Worm (Caenorhabditis elegans) whole organism, late embryonic: ENCODE data around the gene Y43F8B.29.

Experiments used
- Y22D7AL.16 ChIP-seq: sonication (generic microtip); optimal IDR thresholded peaks from 2 replicates; lab custom pipeline; 2016; ENCODE audit warnings: missing genetic modification characterization, missing compliant biosample characterization
- ama-1 ChIP-seq: fragments of 150-350 bp; optimal IDR thresholded peaks from 2 replicates; lab custom pipeline; 2014
- ceh-24 ChIP-seq: sonication (generic microtip); optimal IDR thresholded peaks from 2 replicates; lab custom pipeline; 2016; ENCODE audit warnings: mild to moderate bottlenecking, missing genetic modification characterization, missing compliant biosample characterization
- ceh-9 ChIP-seq: sonication (generic microtip); optimal IDR thresholded peaks from 2 replicates; lab custom pipeline; 2016; ENCODE audit warnings: mild to moderate bottlenecking, missing genetic modification characterization, inconsistent platforms, missing compliant biosample characterization
- elt-2 ChIP-seq: sonication (generic microtip); optimal IDR thresholded peaks from 2 replicates; lab custom pipeline; 2016; ENCODE audit warnings: missing genetic modification reagents, missing genetic modification characterization, missing compliant biosample characterization
- hlh-30 ChIP-seq: sonication (generic microtip); optimal IDR thresholded peaks from 2 replicates; lab custom pipeline; 2017; ENCODE audit warnings: antibody characterized with exemption, missing genetic modification characterization, missing compliant biosample characterization; ENCODE audit not compliant: insufficient read depth
- nfya-1 ChIP-seq: sonication (generic microtip); optimal IDR thresholded peaks from 2 replicates; lab custom pipeline; 2017; ENCODE audit warnings: missing genetic modification characterization, mild to moderate bottlenecking, missing compliant biosample characterization, antibody characterized with exemption, moderate library complexity
- pha-4 ChIP-seq: fragments of 150-350 bp; optimal IDR thresholded peaks from 2 replicates; lab custom pipeline; 2018; ENCODE audit warnings: missing biosample characterization, missing genetic modification reagents, missing genetic modification characterization
- tbx-2 ChIP-seq: sonication (generic microtip); optimal IDR thresholded peaks from 2 replicates; lab custom pipeline; 2016; ENCODE audit warnings: missing genetic modification characterization, missing compliant biosample characterization
- unc-42 ChIP-seq: sonication (generic microtip); optimal IDR thresholded peaks from 2 replicates; lab custom pipeline; 2016; ENCODE audit warnings: missing genotype, missing genetic modification characterization, missing compliant biosample characterization

DNA sequence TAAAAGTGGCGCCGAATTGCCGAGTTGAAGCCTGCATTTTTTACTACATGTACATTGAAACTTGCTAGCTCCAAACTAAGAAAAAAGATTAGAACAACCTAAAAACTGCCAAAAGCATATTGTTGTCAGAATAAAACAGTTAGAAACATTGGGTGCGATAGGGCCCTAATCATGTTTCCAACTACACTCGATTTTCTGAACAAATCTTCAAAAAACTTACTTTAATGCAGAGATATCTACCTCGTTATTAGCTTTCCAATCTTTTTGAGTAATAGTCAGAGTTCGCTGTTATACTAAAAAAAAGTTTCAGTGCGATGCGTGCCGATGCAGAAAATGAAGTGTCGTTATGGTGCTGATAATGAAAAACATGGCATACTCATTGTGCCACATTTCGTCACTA is 35.8 kb upstream of the Y43F8B.29 start, which contains the start of the genes Y43F8B.13 and Y43F8B.14:
- TF ChIP-seq ama-1 (lab: Kevin White, UChicago), result no peak
- TF ChIP-seq ceh-24 (tag; lab: Kevin White, UChicago), result no peak
- TF ChIP-seq unc-42 (tag; lab: Kevin White, UChicago), result no peak
- no peak for TF ChIP-seq Y22D7AL.16
- TF ChIP-seq nfya-1 (tag; lab: Kevin White, UChicago), result no peak
- no peak for TF ChIP-seq elt-2 (tag; lab: Kevin White, UChicago)
- no peak for TF ChIP-seq tbx-2
- no peak for TF ChIP-seq pha-4 (tag; lab: Kevin White, UChicago)
- no peak for TF ChIP-seq ceh-9 (tag; lab: Kevin White, UChicago)
- no peak for TF ChIP-seq hlh-30
